Worm (Caenorhabditis elegans): ENCODE measurements around the gene F17C11.2.

F17C11.2 gene

DNA sequence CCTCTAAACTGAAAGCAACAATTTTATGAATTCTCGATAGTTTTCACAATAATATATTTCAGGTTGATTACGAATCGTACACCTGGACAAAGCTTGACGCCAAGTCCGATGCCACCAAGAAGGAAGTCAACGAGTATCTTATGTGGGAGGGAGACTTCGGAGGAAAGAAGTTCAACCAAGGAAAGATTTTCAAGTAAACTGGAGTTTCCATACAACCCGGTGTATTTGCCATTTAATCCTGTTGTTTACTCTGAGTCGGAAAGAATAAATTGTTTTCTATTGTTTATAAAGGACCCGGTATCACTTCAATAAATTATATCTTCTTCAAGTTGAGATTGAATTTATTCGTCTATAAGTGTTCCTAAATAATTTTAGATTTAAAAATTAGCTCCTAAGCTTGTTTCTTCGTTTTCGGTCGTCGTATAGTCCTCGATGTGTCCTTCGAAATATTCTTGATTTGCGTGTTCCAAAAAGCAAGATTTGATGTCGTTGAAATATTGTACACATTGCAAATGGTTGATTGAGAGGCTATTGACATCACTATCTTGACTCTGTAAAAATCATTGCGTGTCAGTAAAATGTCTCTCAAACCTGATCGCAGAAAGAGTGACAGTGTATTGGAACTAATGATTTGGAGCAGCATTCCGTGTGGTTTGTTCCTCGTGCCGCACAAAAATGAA is 19.7 kb downstream of the F17C11.2 start:
- TF ChIP-seq hnd-1 (tag; optimal IDR thresholded peaks at IDR 0.05) = no peak
- no peak for TF ChIP-seq ama-1 (optimal IDR thresholded peaks at IDR 0.05)
- no peak for TF ChIP-seq F13C5.2 (tag; optimal IDR thresholded peaks at IDR 0.05)
- TF ChIP-seq tra-4 (tag; optimal IDR thresholded peaks at IDR 0.05) = no peak
- TF ChIP-seq ets-7 (tag; optimal IDR thresholded peaks at IDR 0.05) = no peak
- no peak for TF ChIP-seq hmg-4 (GFP tag; optimal IDR thresholded peaks at IDR 0.05)
- no peak for TF ChIP-seq tbx-11 (GFP tag; IDR thresholded peaks at IDR 0.05)
- no peak for TF ChIP-seq B0310.2 (tag; optimal IDR thresholded peaks at IDR 0.05)
- TF ChIP-seq aly-1 (tag; optimal IDR thresholded peaks at IDR 0.05) = no peak
- no peak for TF ChIP-seq hmbx-1 (tag; optimal IDR thresholded peaks at IDR 0.05)
- no peak for TF ChIP-seq pes-1 (GFP tag; IDR thresholded peaks at IDR 0.05)
- TF ChIP-seq ceh-36 (tag; optimal IDR thresholded peaks at IDR 0.05) = no peak
- no peak for TF ChIP-seq tbx-37 (GFP tag; conservative IDR thresholded peaks at IDR 0.05)
- TF ChIP-seq ceh-13 (GFP tag; optimal IDR thresholded peaks at IDR 0.05) = no peak

ce11 chrV:10970070-10970469 is 22.0 kb downstream of the F17C11.2 start, which contains the start of gene F17C11.22:
Gene F17C11.22, minus strand, starts transcription at chrV:10970170.
- TF ChIP-seq hmbx-1 (tag; optimal IDR thresholded peaks at IDR 0.05) (no peak), hnd-1 (tag; optimal IDR thresholded peaks at IDR 0.05) (no peak), sea-1 (GFP tag; conservative IDR thresholded peaks at IDR 0.05) (no peak), tra-4 (tag; optimal IDR thresholded peaks at IDR 0.05) (no peak), ceh-13 (GFP tag; optimal IDR thresholded peaks at IDR 0.05) (no peak), ama-1 (optimal IDR thresholded peaks at IDR 0.05) (no peak), scrt-1 (GFP tag; IDR thresholded peaks at IDR 0.05) (no peak), ets-7 (tag; optimal IDR thresholded peaks at IDR 0.05) (no peak), hmg-4 (GFP tag; optimal IDR thresholded peaks at IDR 0.05) (no peak), flt-1 (GFP tag; IDR thresholded peaks at IDR 0.05) (no peak), ceh-36 (tag; optimal IDR thresholded peaks at IDR 0.05) (no peak), tbx-37 (GFP tag; conservative IDR thresholded peaks at IDR 0.05) (no peak), pes-1 (GFP tag; IDR thresholded peaks at IDR 0.05) (no peak), aly-1 (tag; optimal IDR thresholded peaks at IDR 0.05) (no peak), tbx-11 (GFP tag; IDR thresholded peaks at IDR 0.05) (no peak), B0310.2 (tag; optimal IDR thresholded peaks at IDR 0.05) (no peak), F13C5.2 (tag; optimal IDR thresholded peaks at IDR 0.05) (no peak)

DNA sequence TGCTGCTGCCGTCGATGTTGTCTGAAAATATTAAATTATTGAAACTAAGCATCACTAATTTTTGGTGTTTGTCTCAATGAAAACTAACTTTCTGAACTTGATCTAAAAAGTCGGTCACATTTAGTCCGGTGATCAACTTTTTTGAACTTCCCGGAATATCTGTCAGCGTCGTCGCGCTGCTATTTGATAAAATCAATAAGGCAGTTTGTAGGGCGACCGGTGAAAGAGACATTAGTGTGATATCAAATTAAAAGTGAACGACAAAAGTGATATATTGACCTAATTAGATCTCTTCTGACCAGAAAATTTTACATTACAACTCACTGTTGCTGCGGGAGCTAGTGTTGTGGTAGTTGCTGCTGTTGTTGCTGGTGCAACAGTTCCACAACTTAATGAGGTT is 22.9 kb downstream of the F17C11.2 start:
- TF ChIP-seq tbx-37 (GFP tag; conservative IDR thresholded peaks at IDR 0.05) = no peak
- no peak for TF ChIP-seq tra-4 (tag; optimal IDR thresholded peaks at IDR 0.05)
- TF ChIP-seq F13C5.2 (tag; optimal IDR thresholded peaks at IDR 0.05) = no peak
- TF ChIP-seq ama-1 (optimal IDR thresholded peaks at IDR 0.05) = no peak
- no peak for TF ChIP-seq scrt-1 (GFP tag; IDR thresholded peaks at IDR 0.05)
- no peak for TF ChIP-seq tbx-11 (GFP tag; IDR thresholded peaks at IDR 0.05)
- no peak for TF ChIP-seq pes-1 (GFP tag; IDR thresholded peaks at IDR 0.05)
- no peak for TF ChIP-seq ceh-13 (GFP tag; optimal IDR thresholded peaks at IDR 0.05)
- TF ChIP-seq ets-7 (tag; optimal IDR thresholded peaks at IDR 0.05) = no peak
- no peak for TF ChIP-seq hmg-4 (GFP tag; optimal IDR thresholded peaks at IDR 0.05)
- TF ChIP-seq ceh-36 (tag; optimal IDR thresholded peaks at IDR 0.05) = no peak
- TF ChIP-seq B0310.2 (tag; optimal IDR thresholded peaks at IDR 0.05) = no peak
- no peak for TF ChIP-seq sea-1 (GFP tag; conservative IDR thresholded peaks at IDR 0.05)

DNA sequence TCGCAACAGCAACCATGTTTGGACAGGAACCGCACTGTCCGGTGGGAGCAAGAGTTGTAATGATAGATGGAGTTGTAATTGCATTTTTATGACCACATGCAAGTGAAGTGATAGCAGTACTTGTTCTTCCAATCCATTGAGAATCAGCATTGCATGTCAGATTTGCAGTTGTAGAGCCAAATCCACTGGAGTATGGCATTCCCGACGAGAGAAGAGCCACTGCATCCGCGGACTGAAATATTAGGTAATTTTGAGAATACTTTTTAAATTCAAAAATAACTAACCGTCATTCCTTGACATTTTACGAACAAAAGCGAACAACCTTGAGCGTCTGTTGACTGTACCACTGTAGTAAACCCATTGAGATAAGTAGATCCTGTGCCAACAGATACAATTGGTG is 27.1 kb downstream of the F17C11.2 start:
- TF ChIP-seq tbx-37 (GFP tag; conservative IDR thresholded peaks at IDR 0.05) = no peak
- TF ChIP-seq pes-1 (GFP tag; IDR thresholded peaks at IDR 0.05) = no peak
- TF ChIP-seq sea-1 (GFP tag; conservative IDR thresholded peaks at IDR 0.05) = no peak
- no peak for TF ChIP-seq flt-1 (GFP tag; IDR thresholded peaks at IDR 0.05)
- TF ChIP-seq aly-1 (tag; optimal IDR thresholded peaks at IDR 0.05) = no peak
- TF ChIP-seq ceh-36 (tag; optimal IDR thresholded peaks at IDR 0.05) = no peak
- TF ChIP-seq hmbx-1 (tag; optimal IDR thresholded peaks at IDR 0.05) = no peak
- no peak for TF ChIP-seq hnd-1 (tag; optimal IDR thresholded peaks at IDR 0.05)
- no peak for TF ChIP-seq tra-4 (tag; optimal IDR thresholded peaks at IDR 0.05)
- no peak for TF ChIP-seq ama-1 (optimal IDR thresholded peaks at IDR 0.05)
- TF ChIP-seq hmg-4 (GFP tag; optimal IDR thresholded peaks at IDR 0.05) = no peak
- TF ChIP-seq tbx-11 (GFP tag; IDR thresholded peaks at IDR 0.05) = no peak
- no peak for TF ChIP-seq F13C5.2 (tag; optimal IDR thresholded peaks at IDR 0.05)
- TF ChIP-seq ceh-13 (GFP tag; optimal IDR thresholded peaks at IDR 0.05) = no peak
- no peak for TF ChIP-seq scrt-1 (GFP tag; IDR thresholded peaks at IDR 0.05)
- TF ChIP-seq B0310.2 (tag; optimal IDR thresholded peaks at IDR 0.05) = no peak

ce11 chrV:10981113-10981512 is 33.1 kb downstream of the F17C11.2 start, which contains the start of gene fig-1:
Gene fig-1, minus strand, starts transcription at chrV:10981213.
- TF ChIP-seq ama-1 (optimal IDR thresholded peaks at IDR 0.05) (no peak), sea-1 (GFP tag; conservative IDR thresholded peaks at IDR 0.05) (no peak), hnd-1 (tag; optimal IDR thresholded peaks at IDR 0.05) (no peak), hmg-4 (GFP tag; optimal IDR thresholded peaks at IDR 0.05) (no peak), tbx-11 (GFP tag; IDR thresholded peaks at IDR 0.05) (no peak), ceh-36 (tag; optimal IDR thresholded peaks at IDR 0.05) (no peak), ets-7 (tag; optimal IDR thresholded peaks at IDR 0.05) (no peak), hmbx-1 (tag; optimal IDR thresholded peaks at IDR 0.05) (no peak), flt-1 (GFP tag; IDR thresholded peaks at IDR 0.05) (no peak), tbx-37 (GFP tag; conservative IDR thresholded peaks at IDR 0.05) (no peak), pes-1 (GFP tag; IDR thresholded peaks at IDR 0.05) (no peak), tra-4 (tag; optimal IDR thresholded peaks at IDR 0.05) (no peak), scrt-1 (GFP tag; IDR thresholded peaks at IDR 0.05) (no peak), aly-1 (tag; optimal IDR thresholded peaks at IDR 0.05) (no peak), ceh-13 (GFP tag; optimal IDR thresholded peaks at IDR 0.05) (no peak), F13C5.2 (tag; optimal IDR thresholded peaks at IDR 0.05) (no peak)

DNA sequence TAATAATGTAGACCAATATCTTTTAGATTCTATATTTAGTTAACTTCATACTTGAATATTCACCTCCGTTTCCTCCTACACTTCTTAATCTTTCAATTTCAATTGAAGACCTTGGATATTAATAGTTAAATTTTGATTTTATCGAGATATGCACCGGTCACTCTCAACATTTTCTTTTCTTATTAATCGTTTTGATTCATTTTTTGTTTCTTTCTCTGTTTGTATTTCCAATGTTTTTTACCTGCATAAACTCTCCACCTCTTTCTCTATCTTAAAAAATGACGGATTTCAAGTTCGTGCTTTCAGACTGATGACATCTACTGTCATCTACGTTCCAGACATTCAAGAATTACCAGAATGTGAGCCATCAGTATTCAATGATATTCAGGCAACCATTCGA is 43.8 kb downstream of the F17C11.2 start, which contains the start of gene frpr-9:
frpr-9 (plus strand) TSS at position 301 of the 400 bp plus-strand sequence.
- TF ChIP-seq B0310.2 (tag; optimal IDR thresholded peaks at IDR 0.05) (no peak), tbx-37 (GFP tag; conservative IDR thresholded peaks at IDR 0.05) (no peak), aly-1 (tag; optimal IDR thresholded peaks at IDR 0.05) (no peak), tra-4 (tag; optimal IDR thresholded peaks at IDR 0.05) (no peak), hmg-4 (GFP tag; optimal IDR thresholded peaks at IDR 0.05) (no peak), ceh-13 (GFP tag; optimal IDR thresholded peaks at IDR 0.05) (no peak), hnd-1 (tag; optimal IDR thresholded peaks at IDR 0.05) (no peak), scrt-1 (GFP tag; IDR thresholded peaks at IDR 0.05) (no peak), ama-1 (optimal IDR thresholded peaks at IDR 0.05) (no peak), ets-7 (tag; optimal IDR thresholded peaks at IDR 0.05) (no peak), flt-1 (GFP tag; IDR thresholded peaks at IDR 0.05) (no peak), pes-1 (GFP tag; IDR thresholded peaks at IDR 0.05) (no peak), sea-1 (GFP tag; conservative IDR thresholded peaks at IDR 0.05) (no peak), tbx-11 (GFP tag; IDR thresholded peaks at IDR 0.05) (no peak), F13C5.2 (tag; optimal IDR thresholded peaks at IDR 0.05) (no peak), hmbx-1 (tag; optimal IDR thresholded peaks at IDR 0.05) (no peak), ceh-36 (tag; optimal IDR thresholded peaks at IDR 0.05) (no peak)
